Worm (Caenorhabditis elegans): ENCODE data around the gene rol-8.

Gene rol-8

DNA sequence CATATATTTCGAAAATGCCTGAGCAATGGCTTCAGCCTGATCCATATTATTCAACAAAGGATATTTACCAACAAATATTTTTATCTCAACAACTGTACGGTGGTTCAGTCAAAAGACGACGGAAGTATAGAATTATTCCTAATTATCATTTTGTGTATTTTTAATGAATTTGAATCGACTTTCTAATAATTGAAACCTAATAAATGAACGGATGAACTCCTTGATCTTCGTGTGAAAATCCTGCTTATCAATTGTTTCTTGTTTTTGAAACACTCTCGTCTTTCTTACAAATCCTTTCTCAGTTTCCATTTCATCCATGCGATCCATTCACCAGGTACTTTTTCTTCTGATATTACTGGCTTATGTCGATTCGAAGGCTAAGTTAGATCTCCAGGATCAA, 31.7 kb downstream of the rol-8 start, which contains the start of gene F35D2.1:
Gene F35D2.1, plus strand, starts transcription at position 301 of the 400 bp plus-strand sequence.
- TF ChIP-seq egrh-3 (GFP tag; IDR thresholded peaks at IDR 0.05) (no peak), madf-6 (GFP tag; IDR thresholded peaks at IDR 0.05) (no peak)

DNA sequence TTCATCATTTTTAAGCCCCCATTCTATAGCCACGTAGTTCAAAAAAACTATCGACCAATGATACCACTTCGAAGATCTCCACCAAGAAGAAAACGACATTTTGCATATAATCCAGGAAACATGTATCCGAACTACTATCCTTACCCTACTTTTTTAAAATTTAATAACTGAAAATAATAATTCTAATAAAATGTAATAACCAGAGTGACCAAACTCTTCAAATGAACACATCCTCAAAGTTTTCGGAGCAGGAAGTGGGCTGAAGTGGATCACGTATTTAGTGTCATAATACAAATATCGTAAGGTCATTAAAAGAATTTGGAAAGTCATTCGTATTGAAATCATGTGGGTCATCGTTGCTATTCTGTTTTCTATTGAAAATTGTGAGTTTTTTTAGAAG, 33.5 kb downstream of the rol-8 start, which contains the start of gene F35D2.6:
Gene F35D2.6, plus strand, starts transcription at position 301 of the 400 bp plus-strand sequence.
- no peak for TF ChIP-seq Y95B8A.8 (GFP tag; IDR thresholded peaks at IDR 0.05)
- no peak for TF ChIP-seq Y56A3A.18 (GFP tag; IDR thresholded peaks at IDR 0.05)
- no peak for TF ChIP-seq zim-3 (tag; optimal IDR thresholded peaks at IDR 0.05)
- TF ChIP-seq nhr-80 (tag; optimal IDR thresholded peaks at IDR 0.05) = no peak

- no peak for TF ChIP-seq aptf-3 (GFP tag; IDR thresholded peaks at IDR 0.05)
These were observed 39.6 kb downstream of the rol-8 start, which contains the start of gene mks-3 for ce11 chrII:7583555-7583954. Gene mks-3 (minus strand): TSS chrII:7583655.

- TF ChIP-seq K12H6.12 (tag; optimal IDR thresholded peaks at IDR 0.05) (no peak), snpc-3.4 (tag; optimal IDR thresholded peaks at IDR 0.05) (no peak), xnd-1 (tag; optimal IDR thresholded peaks at IDR 0.05) (no peak), ztf-26 (tag; optimal IDR thresholded peaks at IDR 0.05) (no peak), Y56A3A.18 (GFP tag; IDR thresholded peaks at IDR 0.05) (no peak), let-526 (GFP tag; IDR thresholded peaks at IDR 0.05) (no peak), egl-18 (GFP tag; IDR thresholded peaks at IDR 0.05) (no peak), F22D6.2 (tag; optimal IDR thresholded peaks at IDR 0.05) (no peak), ccch-3 (GFP tag; optimal IDR thresholded peaks at IDR 0.05) (no peak), nhr-27 (tag; optimal IDR thresholded peaks at IDR 0.05) (no peak), egrh-3 (GFP tag; IDR thresholded peaks at IDR 0.05) (no peak)
These were observed 44.4 kb downstream of the rol-8 start for ce11 chrII:7588295-7588694.

DNA sequence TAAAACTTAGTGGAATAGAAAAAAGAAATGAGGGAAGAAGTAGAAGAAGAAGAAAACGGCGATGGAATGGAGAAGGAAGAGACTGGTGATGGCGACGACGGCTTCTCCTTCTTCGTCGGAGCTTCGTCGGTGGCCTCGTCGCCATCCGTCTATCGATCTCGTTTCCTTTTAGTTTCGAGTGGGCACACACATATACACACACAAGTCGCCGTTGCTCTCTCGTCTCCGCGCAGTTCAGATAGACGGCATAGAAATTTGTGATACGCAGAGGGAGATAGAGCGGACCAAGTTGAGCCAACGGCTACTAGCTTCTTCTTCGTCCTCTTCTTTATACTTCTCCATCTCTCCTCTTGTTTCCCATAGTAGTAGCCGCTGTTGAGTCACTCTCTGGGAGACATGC, 49.3 kb downstream of the rol-8 start:
- peak; percentile 37 for TF ChIP-seq K12H6.12 (tag; optimal IDR thresholded peaks at IDR 0.05)
- TF ChIP-seq zfh-2 (GFP tag; conservative IDR thresholded peaks at IDR 0.05) = peak; percentile 79
- no peak for TF ChIP-seq ztf-25 (GFP tag; IDR thresholded peaks at IDR 0.05)
- 0 out of 2 replicates have a peak, but pooled peaks have one; percentile 25 for TF ChIP-seq K11D2.4 (GFP tag; IDR thresholded peaks at IDR 0.05)
- peak; percentile 46; the same call in 1 of the 2 replicates for TF ChIP-seq rcor-1 (GFP tag; IDR thresholded peaks at IDR 0.05)
- no peak for TF ChIP-seq hlh-26 (GFP tag; conservative IDR thresholded peaks at IDR 0.05)
- TF ChIP-seq chd-7 (tag; optimal IDR thresholded peaks at IDR 0.05) = peak; percentile 25
- TF ChIP-seq ceh-27 (GFP tag; optimal IDR thresholded peaks at IDR 0.05) = peak; percentile 18
- TF ChIP-seq ztf-22 (GFP tag; optimal IDR thresholded peaks at IDR 0.05) = no peak

- TF ChIP-seq ztf-3 (GFP tag; optimal IDR thresholded peaks at IDR 0.05) (no peak), tbp1 (GFP tag; optimal IDR thresholded peaks at IDR 0.05) (no peak), snpc-1.3 (tag; optimal IDR thresholded peaks at IDR 0.05; ENCODE audit: insufficient read depth) (no peak), pbrm-1 (GFP tag; IDR thresholded peaks at IDR 0.05) (no peak), attf-3 (GFP tag; conservative IDR thresholded peaks at IDR 0.05) (no peak), nhr-80 (tag; optimal IDR thresholded peaks at IDR 0.05) (no peak), F33H1.4 (GFP tag; IDR thresholded peaks at IDR 0.05) (no peak), hlh-12 (tag; optimal IDR thresholded peaks at IDR 0.05) (no peak), K11D2.4 (GFP tag; IDR thresholded peaks at IDR 0.05) (no peak), B0019.2 (GFP tag; conservative IDR thresholded peaks at IDR 0.05) (no peak), xnd-1 (tag; optimal IDR thresholded peaks at IDR 0.05) (no peak), F57C9.4 (tag; optimal IDR thresholded peaks at IDR 0.05) (no peak), T26A5.8 (tag; optimal IDR thresholded peaks at IDR 0.05) (no peak), ztf-6 (GFP tag; IDR thresholded peaks at IDR 0.05) (no peak), ztf-18 (tag; optimal IDR thresholded peaks at IDR 0.05) (no peak), B0261.1 (tag; optimal IDR thresholded peaks at IDR 0.05) (no peak), F10E7.11 (tag; optimal IDR thresholded peaks at IDR 0.05) (no peak), mxl-1 (tag; optimal IDR thresholded peaks at IDR 0.05) (no peak), F37B4.10 (GFP tag; IDR thresholded peaks at IDR 0.05) (no peak), Y67H2A.10 (GFP tag; conservative IDR thresholded peaks at IDR 0.05) (no peak)
These were observed 50.4 kb downstream of the rol-8 start for ce11 chrII:7594262-7594661.

Measured in whole organism, young adult.